Worm (Caenorhabditis elegans) whole organism, late embryonic: ENCODE data around the gene R02E4.1.

Experiments used
- che-1 ChIP-seq: sonication (generic microtip); optimal IDR thresholded peaks from 2 replicates; lab custom pipeline; 2016; ENCODE audit warnings: mild to moderate bottlenecking, missing genetic modification characterization, missing compliant biosample characterization
- elt-4 ChIP-seq: sonication (generic microtip); optimal IDR thresholded peaks from 2 replicates; lab custom pipeline; 2016; ENCODE audit warnings: missing genetic modification characterization, missing compliant biosample characterization
- nfya-1 ChIP-seq: sonication (generic microtip); optimal IDR thresholded peaks from 2 replicates; lab custom pipeline; 2017; ENCODE audit warnings: missing genetic modification characterization, mild to moderate bottlenecking, missing compliant biosample characterization, antibody characterized with exemption, moderate library complexity
- pha-4 ChIP-seq: fragments of 150-350 bp; optimal IDR thresholded peaks from 2 replicates; lab custom pipeline; 2018; ENCODE audit warnings: missing biosample characterization, missing genetic modification reagents, missing genetic modification characterization
- pqm-1 ChIP-seq: sonication (generic microtip); optimal IDR thresholded peaks from 2 replicates; lab custom pipeline; 2016; ENCODE audit warnings: missing genetic modification characterization, missing compliant biosample characterization
- pros-1 ChIP-seq: fragments of 150-350 bp; optimal IDR thresholded peaks from 2 replicates; lab custom pipeline; 2014; ENCODE audit warnings: missing biosample characterization, missing genetic modification reagents, missing genetic modification characterization

ce11 chrX:4139593-4140565 is 35.5 kb upstream of the R02E4.1 start, which contains the start of gene ZK470.4:
- TF ChIP-seq pros-1 (tag; lab: Kevin White, UChicago) (no peak), elt-4 (tag; lab: Kevin White, UChicago) (no peak), nfya-1 (tag; lab: Kevin White, UChicago) (no peak), pqm-1 (tag; lab: Kevin White, UChicago) (no peak), che-1 (no peak), pha-4 (tag; lab: Kevin White, UChicago) (no peak)
